Worm (Caenorhabditis elegans) whole organism, L4/young adult: ENCODE data around the gene gly-4.

Experiments used
- W03F9.2 ChIP-seq: fragments of 150-350 bp; optimal IDR thresholded peaks from 2 replicates; lab custom pipeline; 2014; ENCODE audit warnings: missing biosample characterization, missing genetic modification characterization
- dao-5 ChIP-seq: sonication (generic microtip); optimal IDR thresholded peaks from 2 replicates; lab custom pipeline; 2016; ENCODE audit warnings: missing genotype, missing genetic modification characterization, moderate library complexity, missing compliant biosample characterization
- him-1 ChIP-seq: sonication (generic microtip); optimal IDR thresholded peaks from 2 replicates; lab custom pipeline; 2016; ENCODE audit warnings: missing genotype, missing genetic modification reagents, missing genetic modification characterization, missing compliant biosample characterization

DNA sequence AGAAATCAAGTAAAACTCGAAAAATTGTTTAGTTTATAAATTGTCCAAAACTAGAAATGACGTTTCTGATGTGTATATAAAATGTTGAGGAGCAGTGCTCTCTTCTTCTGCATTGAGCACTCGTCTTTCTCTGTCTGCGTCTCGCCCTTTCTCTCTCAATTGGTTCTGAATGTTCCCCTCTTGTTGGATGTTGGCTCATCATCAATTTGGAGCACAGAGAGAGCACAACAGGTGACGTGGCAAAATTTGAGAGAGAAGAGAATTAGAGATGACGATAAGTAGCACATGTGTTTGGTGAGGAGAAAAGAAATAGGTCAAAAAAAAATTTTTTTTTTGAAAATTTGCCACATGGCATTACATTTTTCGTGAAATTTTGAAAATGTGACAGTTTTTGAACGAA is 2.4 kb upstream of the gly-4 start:
- TF ChIP-seq him-1 (tag; lab: Kevin White, UChicago) (no peak), dao-5 (tag; lab: Kevin White, UChicago) (no peak), W03F9.2 (tag; lab: Kevin White, UChicago) (peak; percentile 25)
